Worm (Caenorhabditis elegans) whole organism, young adult: ENCODE measurements around the gene F10E9.5.

Experiments used
- B0336.3 ChIP-seq: fragments of 200-800 bp; sonication (Bioruptor generic); IDR thresholded peaks from 2 replicates; pipeline ENCODE4 v1.3.6; 2022; ENCODE audit warnings: missing genetic modification characterization, missing compliant biosample characterization
- C06A6.2 ChIP-seq: fragments of 200-800 bp; sonication (Bioruptor generic); conservative IDR thresholded peaks from 2 replicates; pipeline ENCODE4 v1.3.6; 2022; ENCODE audit warnings: missing genetic modification characterization, missing compliant biosample characterization
- F52B5.7 ChIP-seq: sonication (generic microtip); optimal IDR thresholded peaks from 2 replicates; lab custom pipeline; 2016; ENCODE audit warnings: mild to moderate bottlenecking, missing genetic modification characterization, missing compliant biosample characterization
- F57A8.1 ChIP-seq: fragments of 200-800 bp; sonication (Bioruptor generic); optimal IDR thresholded peaks from 2 replicates; lab custom pipeline; 2018; ENCODE audit warnings: mild to moderate bottlenecking, missing genetic modification characterization, moderate library complexity, missing compliant biosample characterization
- Y53G8AR.9 ChIP-seq: fragments of 200-800 bp; sonication (Bioruptor generic); conservative IDR thresholded peaks from 2 replicates; pipeline ENCODE4 v1.3.6; 2022; ENCODE audit warnings: missing genetic modification reagents, missing genetic modification characterization, missing compliant biosample characterization
- Y56A3A.18 ChIP-seq: fragments of 200-800 bp; sonication (Bioruptor generic); IDR thresholded peaks from 2 replicates; pipeline ENCODE4 v1.3.6; 2022; ENCODE audit warnings: missing genetic modification reagents, missing genetic modification characterization, missing compliant biosample characterization
- Y79H2A.3 ChIP-seq: fragments of 200-800 bp; sonication (Bioruptor generic); conservative IDR thresholded peaks from 2 replicates; pipeline ENCODE4 v1.3.6; 2022; ENCODE audit warnings: missing genetic modification reagents, missing genetic modification characterization, missing compliant biosample characterization
- Y95B8A.8 ChIP-seq: fragments of 200-800 bp; sonication (Bioruptor generic); IDR thresholded peaks from 2 replicates; pipeline ENCODE4 v1.3.6; 2022; ENCODE audit warnings: missing genetic modification reagents, missing genetic modification characterization, missing compliant biosample characterization
- atf-7 ChIP-seq: sonication (generic microtip); optimal IDR thresholded peaks from 2 replicates; lab custom pipeline; 2017; ENCODE audit warnings: mild to moderate bottlenecking, missing genetic modification characterization, missing compliant biosample characterization
- attf-6 ChIP-seq: fragments of 200-800 bp; sonication (Bioruptor generic); IDR thresholded peaks from 2 replicates; pipeline ENCODE4 v1.3.6; 2022; ENCODE audit warnings: missing genetic modification reagents, missing genetic modification characterization, missing compliant biosample characterization
- cebp-1 ChIP-seq, 2 experiments: fragments of 200-800 bp in 1 of 2; sonication (Bioruptor generic) in 1 of 2; sonication (generic microtip) in 1 of 2; IDR thresholded peaks in 1 of 2; optimal IDR thresholded peaks in 1 of 2; 2 replicates each; pipeline versions ENCODE4 v1.3.6 to Lab custom; 2017 to 2022; ENCODE audit warnings: missing compliant biosample characterization in 2 of 2, missing genetic modification characterization in 2 of 2, mild to moderate bottlenecking in 1 of 2, missing genetic modification reagents in 1 of 2, moderate library complexity in 1 of 2
- ceh-58 ChIP-seq: fragments of 200-800 bp; sonication (Bioruptor generic); IDR thresholded peaks from 2 replicates; pipeline ENCODE4 v1.3.6; 2022; ENCODE audit warnings: missing genetic modification characterization, missing compliant biosample characterization
- dox-1 ChIP-seq: fragments of 200-800 bp; sonication (Bioruptor generic); IDR thresholded peaks from 2 replicates; pipeline ENCODE4 v1.3.6; 2022; ENCODE audit warnings: missing genetic modification reagents, missing genetic modification characterization, missing compliant biosample characterization
- dpl-1 ChIP-seq: fragments of 150-350 bp; optimal IDR thresholded peaks from 2 replicates; lab custom pipeline; 2014; ENCODE audit warnings: missing biosample characterization, missing genetic modification reagents, missing genetic modification characterization
- egl-18 ChIP-seq: fragments of 200-800 bp; sonication (Bioruptor generic); IDR thresholded peaks from 2 replicates; pipeline ENCODE4 v1.3.6; 2022; ENCODE audit warnings: missing genetic modification reagents, missing genetic modification characterization, missing compliant biosample characterization
- egl-44 ChIP-seq: fragments of 200-800 bp; sonication (Bioruptor generic); IDR thresholded peaks from 2 replicates; pipeline ENCODE4 v1.3.6; 2022; ENCODE audit warnings: missing genetic modification reagents, missing genetic modification characterization, missing compliant biosample characterization
- egrh-3 ChIP-seq: fragments of 200-800 bp; sonication (Bioruptor generic); IDR thresholded peaks from 2 replicates; pipeline ENCODE4 v1.3.6; 2022; ENCODE audit warnings: missing genetic modification reagents, missing genetic modification characterization, missing compliant biosample characterization
- fkh-3 ChIP-seq: sonication (generic microtip); optimal IDR thresholded peaks from 2 replicates; lab custom pipeline; 2016; ENCODE audit warnings: mild to moderate bottlenecking, missing genetic modification characterization, missing compliant biosample characterization
- gei-17 ChIP-seq: fragments of 200-800 bp; sonication (Bioruptor generic); optimal IDR thresholded peaks from 2 replicates; lab custom pipeline; 2018; ENCODE audit warnings: mild to moderate bottlenecking, missing genetic modification characterization, missing compliant biosample characterization
- hlh-12 ChIP-seq: sonication (generic microtip); optimal IDR thresholded peaks from 2 replicates; lab custom pipeline; 2016; ENCODE audit warnings: missing genetic modification characterization, missing compliant biosample characterization
- hlh-26 ChIP-seq: fragments of 200-800 bp; sonication (Bioruptor generic); conservative IDR thresholded peaks from 2 replicates; pipeline ENCODE4 v1.3.6; 2022; ENCODE audit warnings: missing genetic modification reagents, missing genetic modification characterization, missing compliant biosample characterization
- hmg-1.2 ChIP-seq: fragments of 200-800 bp; sonication (Bioruptor generic); IDR thresholded peaks from 2 replicates; pipeline ENCODE4 v1.3.6; 2022; ENCODE audit warnings: missing genetic modification reagents, missing genetic modification characterization, missing compliant biosample characterization
- let-607 ChIP-seq, 2 experiments: fragments of 200-800 bp in 1 of 2; sonication (Bioruptor generic) in 1 of 2; sonication (generic microtip) in 1 of 2; optimal IDR thresholded peaks; 2 replicates each; lab custom pipeline; 2016 to 2018; ENCODE audit warnings: mild to moderate bottlenecking in 2 of 2, missing compliant biosample characterization in 2 of 2, missing genetic modification characterization in 2 of 2, moderate library complexity in 2 of 2, missing genotype in 1 of 2
- lin-35 ChIP-seq, 3 experiments: fragments of 150-350 bp in 2 of 3; sonication (generic microtip) in 1 of 3; optimal IDR thresholded peaks; 2 replicates each; lab custom pipeline; 2014 to 2018; ENCODE audit warnings: missing biosample characterization in 3 of 3, missing genetic modification characterization in 3 of 3, missing genetic modification reagents in 3 of 3
- lin-40 ChIP-seq: sonication (generic microtip); optimal IDR thresholded peaks from 2 replicates; lab custom pipeline; 2016; ENCODE audit warnings: missing genetic modification characterization, mild to moderate bottlenecking, missing compliant biosample characterization, missing genotype, missing genetic modification reagents
- lin-54 ChIP-seq: fragments of 200-800 bp; sonication (Bioruptor generic); optimal IDR thresholded peaks from 2 replicates; lab custom pipeline; 2018; ENCODE audit warnings: mild to moderate bottlenecking, missing genetic modification characterization, missing compliant biosample characterization
- madf-10 ChIP-seq: sonication (generic microtip); optimal IDR thresholded peaks from 2 replicates; lab custom pipeline; 2016; ENCODE audit warnings: mild to moderate bottlenecking, missing genetic modification characterization, missing compliant biosample characterization
- madf-3 ChIP-seq: fragments of 200-800 bp; sonication (Bioruptor generic); IDR thresholded peaks from 2 replicates; pipeline ENCODE4 v1.3.6; 2022; ENCODE audit warnings: missing genetic modification reagents, missing genetic modification characterization, missing compliant biosample characterization
- mes-4 ChIP-seq: sonication (generic microtip); optimal IDR thresholded peaks from 2 replicates; lab custom pipeline; 2016; ENCODE audit warnings: missing genotype, missing genetic modification characterization, missing compliant biosample characterization
- nfya-2 ChIP-seq: fragments of 200-800 bp; sonication (Bioruptor generic); IDR thresholded peaks from 2 replicates; pipeline ENCODE4 v1.3.6; 2022; ENCODE audit warnings: missing genetic modification reagents, missing genetic modification characterization, missing compliant biosample characterization
- nhr-80 ChIP-seq: sonication (generic microtip); optimal IDR thresholded peaks from 2 replicates; lab custom pipeline; 2016; ENCODE audit warnings: missing genetic modification characterization, missing compliant biosample characterization
- tbp1 ChIP-seq: fragments of 200-800 bp; sonication (Bioruptor generic); optimal IDR thresholded peaks from 2 replicates; lab custom pipeline; 2018; ENCODE audit warnings: mild to moderate bottlenecking, missing genetic modification characterization, missing compliant biosample characterization
- ztf-18 ChIP-seq: sonication (generic microtip); optimal IDR thresholded peaks from 2 replicates; lab custom pipeline; 2016; ENCODE audit warnings: missing genotype, mild to moderate bottlenecking, missing genetic modification characterization, missing compliant biosample characterization
- ztf-22 ChIP-seq: fragments of 200-800 bp; sonication (Bioruptor generic); optimal IDR thresholded peaks from 2 replicates; lab custom pipeline; 2018; ENCODE audit warnings: mild to moderate bottlenecking, missing genetic modification characterization, moderate library complexity, missing compliant biosample characterization

F10E9.5 gene

ce11 chrIII:8322645-8323213, 15.3 kb downstream of the F10E9.5 start, which contains the start of gene F10E9.1:
Gene F10E9.1 (plus strand): TSS chrIII:8323163.
- no peak for TF ChIP-seq lin-40 (tag; lab: Kevin White, UChicago)

- no peak for TF ChIP-seq cebp-1 (GFP tag; IDR thresholded peaks at IDR 0.05; lab: Robert Waterston, UW)
- TF ChIP-seq cebp-1 (tag; optimal IDR thresholded peaks at IDR 0.05; lab: Kevin White, UChicago), result peak; percentile 30
- TF ChIP-seq atf-7 (tag; lab: Kevin White, UChicago), result no peak
- no peak for TF ChIP-seq lin-40 (tag; lab: Kevin White, UChicago)
- peak; percentile 2 for TF ChIP-seq tbp1 (GFP tag; lab: Kevin White, UChicago)
- TF ChIP-seq ztf-18 (tag; lab: Kevin White, UChicago), result no peak
- TF ChIP-seq nhr-80, result peak; percentile 56
- TF ChIP-seq dpl-1 (GFP tag; lab: Kevin White, UChicago), result no peak
- TF ChIP-seq egl-18, result no peak
Measured at ce11 chrIII:8324412-8324811, 17.0 kb downstream of the F10E9.5 start, which contains the start of gene F10E9.12. Gene F10E9.12 (plus strand): TSS chrIII:8324542.

- TF ChIP-seq let-607 (tag; optimal IDR thresholded peaks at IDR 0.05; lab: Kevin White, UChicago) (peak in 1 of 2 experiments; percentile 42), hlh-26 (GFP tag; lab: Robert Waterston, UW) (no peak), hmg-1.2 (0 out of 2 replicates have a peak, but pooled peaks have one; percentile 17), nfya-2 (GFP tag; lab: Robert Waterston, UW) (no peak), madf-3 (no peak), egl-44 (GFP tag; lab: Robert Waterston, UW) (0 out of 2 replicates have a peak, but pooled peaks have one; percentile 17), Y95B8A.8 (GFP tag; lab: Robert Waterston, UW) (peak; percentile 79), lin-35 (GFP tag; optimal IDR thresholded peaks at IDR 0.05; lab: Kevin White, UChicago) (peak in 1 of 3 experiments; percentile 11), atf-7 (tag; lab: Kevin White, UChicago) (peak; percentile 41), F57A8.1 (no peak), mes-4 (tag; lab: Kevin White, UChicago) (no peak), C06A6.2 (GFP tag; lab: Robert Waterston, UW) (no peak), Y79H2A.3 (GFP tag; lab: Robert Waterston, UW) (peak; percentile 30; the same call in 1 of the 2 replicates), nhr-80 (peak; percentile 73), F52B5.7 (no peak), B0336.3 (GFP tag; lab: Robert Waterston, UW) (peak; percentile 34; the same call in 1 of the 2 replicates), egrh-3 (GFP tag; lab: Robert Waterston, UW) (no peak), madf-10 (tag; lab: Kevin White, UChicago) (peak; percentile 2), fkh-3 (tag; lab: Kevin White, UChicago) (no peak), attf-6 (GFP tag; lab: Robert Waterston, UW) (no peak), ztf-22 (GFP tag; lab: Kevin White, UChicago) (no peak), hlh-12 (no peak), dox-1 (GFP tag; lab: Robert Waterston, UW) (peak; percentile 7; the same call in 1 of the 2 replicates), ceh-58 (GFP tag; lab: Robert Waterston, UW) (no peak), Y53G8AR.9 (GFP tag; lab: Robert Waterston, UW) (0 out of 2 replicates have a peak, but pooled peaks have one; percentile 52), gei-17 (no peak), cebp-1 (GFP tag; IDR thresholded peaks at IDR 0.05; lab: Robert Waterston, UW) (peak; percentile 60; the same call in 1 of the 2 replicates), cebp-1 (tag; optimal IDR thresholded peaks at IDR 0.05; lab: Kevin White, UChicago) (peak; percentile 80), lin-54 (GFP tag; lab: Kevin White, UChicago) (peak; percentile 6), Y56A3A.18 (GFP tag; lab: Robert Waterston, UW) (0 out of 2 replicates have a peak, but pooled peaks have one; percentile 43)
Measured at ce11 chrIII:8325574-8326513, 18.5 kb downstream of the F10E9.5 start, which contains the start of gene ZC262.13. Gene ZC262.13 (plus strand): TSS chrIII:8326214.
